ENCODE assay signal across 2 fruit fly cellular contexts in the genomic region with DNA sequence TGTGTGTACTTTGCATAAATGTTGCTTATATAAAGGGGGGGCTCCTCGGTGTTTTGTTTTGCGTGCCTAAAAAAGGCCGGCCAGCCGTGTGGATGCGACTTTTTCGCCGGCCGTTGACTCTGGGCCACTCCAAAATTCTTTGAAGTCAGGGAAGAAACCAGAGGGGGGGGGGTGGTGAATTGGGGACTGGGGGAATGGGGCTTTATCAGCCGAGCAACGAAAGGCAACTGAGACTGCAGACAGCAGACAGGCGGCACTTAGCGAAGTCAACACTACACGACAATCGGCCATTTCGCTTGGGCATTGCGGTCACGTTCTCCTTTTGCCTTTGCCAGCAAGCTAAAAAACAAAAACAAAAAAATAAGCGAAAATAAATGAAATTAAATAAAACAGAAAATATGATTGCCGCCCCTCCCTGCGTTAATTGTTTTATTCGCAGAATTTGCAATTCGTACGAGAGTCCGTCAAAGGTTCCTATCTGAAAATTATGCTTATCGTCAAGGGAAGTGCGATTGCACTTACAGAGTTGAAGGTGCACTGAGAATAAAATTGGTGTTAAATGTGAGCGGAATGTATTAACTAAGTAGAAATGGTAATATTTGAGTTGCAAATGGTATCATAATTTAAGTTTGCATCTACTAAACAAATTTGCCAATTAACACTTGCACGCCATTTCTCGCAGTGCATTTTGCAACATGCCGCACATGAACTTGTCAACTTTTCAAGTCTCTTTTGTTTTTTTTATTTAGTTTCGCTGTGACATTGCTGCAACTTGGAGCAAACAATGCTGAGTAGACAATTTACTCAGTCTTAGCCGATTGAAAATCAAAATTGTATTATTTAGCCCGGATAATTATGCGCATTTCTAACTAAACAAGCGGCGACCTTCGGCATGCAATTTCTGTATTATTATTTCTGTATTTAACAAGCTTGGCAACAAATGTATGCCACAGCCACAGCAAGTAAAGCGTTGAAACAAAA.
TF ChIP-seq lines count a peak whose summit lies in the region.

No protein-coding gene starts in this region.

TF ChIP-seq in whole organism, embryonic, 481 proteins besides CTCF, POLR2A, EP300 and RAD21 (continued from another document):
- TF ChIP-seq exex (tag; optimal IDR thresholded peaks at IDR 0.05; lab: Kevin White, UChicago) (no peak), Aef1 (GFP tag; IDR thresholded peaks at IDR 0.05; lab: Robert Waterston, UW) (peak; percentile 39; the same call in 1 of the 3 replicates), CG18262 (tag; optimal IDR thresholded peaks at IDR 0.05; lab: Kevin White, UChicago) (no peak), CG14441 (GFP tag; IDR thresholded peaks at IDR 0.05; lab: Robert Waterston, UW) (peak; percentile 56), CG9437 (GFP tag; optimal IDR thresholded peaks at IDR 0.05; lab: Kevin White, UChicago) (no peak), ttk (GFP tag; IDR thresholded peaks at IDR 0.05; lab: Robert Waterston, UW) (0 out of 2 replicates have a peak, but pooled peaks have one; percentile 28), ci (GFP tag; IDR thresholded peaks at IDR 0.05; lab: Robert Waterston, UW) (peak; percentile 54; the same call in 2 of the 3 replicates), Med (GFP tag; lab: Kevin White, UChicago) (peak; percentile 71), nerfin-1 (tag; optimal IDR thresholded peaks at IDR 0.05; lab: Kevin White, UChicago) (no peak), Ada2b (GFP tag; IDR thresholded peaks at IDR 0.05; lab: Robert Waterston, UW) (peak; percentile 24; the same call in 1 of the 2 replicates), CG6791 (GFP tag; IDR thresholded peaks at IDR 0.05; lab: Robert Waterston, UW; ENCODE audit: partially characterized antibody) (no peak), kay (GFP tag; optimal IDR thresholded peaks at IDR 0.05; lab: Kevin White, UChicago) (peak; percentile 5), Max (GFP tag; optimal IDR thresholded peaks at IDR 0.05; lab: Kevin White, UChicago) (peak; percentile 6), Xrp1 (GFP tag; IDR thresholded peaks at IDR 0.05; lab: Robert Waterston, UW) (peak; percentile 43; the same call in 1 of the 2 replicates), CG2129 (GFP tag; IDR thresholded peaks at IDR 0.05; lab: Robert Waterston, UW; ENCODE audit: partially characterized antibody) (no peak), Hr3 (GFP tag; optimal IDR thresholded peaks at IDR 0.05; lab: Kevin White, UChicago) (no peak), vvl (GFP tag; IDR thresholded peaks at IDR 0.05; lab: Robert Waterston, UW) (peak; percentile 66), E2f1 (GFP tag; IDR thresholded peaks at IDR 0.05; lab: Robert Waterston, UW) (0 out of 2 replicates have a peak, but pooled peaks have one; percentile 30), slbo (GFP tag; IDR thresholded peaks at IDR 0.05; lab: Robert Waterston, UW) (peak; percentile 34; the same call in 1 of the 2 replicates), Drgx (GFP tag; IDR thresholded peaks at IDR 0.05; lab: Robert Waterston, UW) (peak; percentile 54)

TF ChIP-seq in whole organism, prepupa, 60 proteins besides CTCF, POLR2A, EP300 and RAD21 (continued from another document):
- TF ChIP-seq topi (GFP tag; optimal IDR thresholded peaks at IDR 0.05; lab: Kevin White, UChicago) (peak; percentile 95), cyc (GFP tag; optimal IDR thresholded peaks at IDR 0.05; lab: Kevin White, UChicago) (peak; percentile 92), dac (GFP tag; optimal IDR thresholded peaks at IDR 0.05; lab: Kevin White, UChicago) (no peak), Ets21C (GFP tag; optimal IDR thresholded peaks at IDR 0.05; lab: Kevin White, UChicago) (peak; percentile 62), Hr39 (GFP tag; optimal IDR thresholded peaks at IDR 0.05; lab: Kevin White, UChicago) (peak; percentile 79), CG16779 (tag; optimal IDR thresholded peaks at IDR 0.05; lab: Kevin White, UChicago) (peak; percentile 24), fd85E (GFP tag; optimal IDR thresholded peaks at IDR 0.05; lab: Kevin White, UChicago) (peak; percentile 59), CG6854 (GFP tag; optimal IDR thresholded peaks at IDR 0.05; lab: Kevin White, UChicago) (peak; percentile 46), CG6808 (GFP tag; optimal IDR thresholded peaks at IDR 0.05; lab: Kevin White, UChicago) (peak; percentile 32), achi (GFP tag; optimal IDR thresholded peaks at IDR 0.05; lab: Kevin White, UChicago) (peak; percentile 77)
